Worm (Caenorhabditis elegans) whole organism, young adult: ENCODE data around the gene H20E11.3.
A peak's percentile ranks its signal among the peaks of the same experiment; 100 is the strongest.

Experiments
- B0035.1 ChIP-seq: sonication (generic microtip); optimal IDR thresholded peaks from 2 replicates; lab custom pipeline; 2016; ENCODE audit warnings: missing genetic modification characterization, mild to moderate bottlenecking, missing compliant biosample characterization, missing genotype, missing genetic modification reagents
- C06A6.2 ChIP-seq: fragments of 200-800 bp; sonication (Bioruptor generic); conservative IDR thresholded peaks from 2 replicates; pipeline ENCODE4 v1.3.6; 2022; ENCODE audit warnings: missing genetic modification characterization, missing compliant biosample characterization
- D2030.7 ChIP-seq: fragments of 200-800 bp; sonication (Bioruptor generic); IDR thresholded peaks from 2 replicates; pipeline ENCODE4 v1.3.6; 2022; ENCODE audit warnings: missing genetic modification reagents, missing genetic modification characterization, missing compliant biosample characterization
- F52B5.7 ChIP-seq: sonication (generic microtip); optimal IDR thresholded peaks from 2 replicates; lab custom pipeline; 2016; ENCODE audit warnings: mild to moderate bottlenecking, missing genetic modification characterization, missing compliant biosample characterization
- F57C9.4 ChIP-seq: sonication (generic microtip); optimal IDR thresholded peaks from 2 replicates; lab custom pipeline; 2017; ENCODE audit warnings: mild to moderate bottlenecking, missing genetic modification characterization, missing compliant biosample characterization
- K12H6.12 ChIP-seq: fragments of 200-800 bp; sonication (Bioruptor generic); optimal IDR thresholded peaks from 2 replicates; lab custom pipeline; 2018; ENCODE audit warnings: mild to moderate bottlenecking, missing genetic modification characterization, missing compliant biosample characterization
- T26A5.8 ChIP-seq: sonication (generic microtip); optimal IDR thresholded peaks from 2 replicates; lab custom pipeline; 2016; ENCODE audit warnings: missing genetic modification characterization, missing compliant biosample characterization
- Y79H2A.3 ChIP-seq: fragments of 200-800 bp; sonication (Bioruptor generic); conservative IDR thresholded peaks from 2 replicates; pipeline ENCODE4 v1.3.6; 2022; ENCODE audit warnings: missing genetic modification reagents, missing genetic modification characterization, missing compliant biosample characterization
- Y95B8A.8 ChIP-seq: fragments of 200-800 bp; sonication (Bioruptor generic); IDR thresholded peaks from 2 replicates; pipeline ENCODE4 v1.3.6; 2022; ENCODE audit warnings: missing genetic modification reagents, missing genetic modification characterization, missing compliant biosample characterization
- ZK185.1 ChIP-seq: sonication (generic microtip); optimal IDR thresholded peaks from 2 replicates; lab custom pipeline; 2016; ENCODE audit warnings: mild to moderate bottlenecking, missing genetic modification characterization, missing compliant biosample characterization; ENCODE audit not compliant: poor library complexity, severe bottlenecking
- aptf-3 ChIP-seq: fragments of 200-800 bp; sonication (Bioruptor generic); IDR thresholded peaks from 2 replicates; pipeline ENCODE4 v1.3.6; 2022; ENCODE audit warnings: missing genetic modification characterization, missing compliant biosample characterization
- atf-7 ChIP-seq: sonication (generic microtip); optimal IDR thresholded peaks from 2 replicates; lab custom pipeline; 2017; ENCODE audit warnings: mild to moderate bottlenecking, missing genetic modification characterization, missing compliant biosample characterization
- athp-1 ChIP-seq: sonication (generic microtip); optimal IDR thresholded peaks from 2 replicates; lab custom pipeline; 2017; ENCODE audit warnings: mild to moderate bottlenecking, missing genetic modification characterization, missing compliant biosample characterization
- attf-5 ChIP-seq: fragments of 200-800 bp; sonication (Bioruptor generic); optimal IDR thresholded peaks from 2 replicates; lab custom pipeline; 2018; ENCODE audit warnings: mild to moderate bottlenecking, missing genetic modification characterization, missing compliant biosample characterization
- cebp-1 ChIP-seq, 2 experiments: fragments of 200-800 bp in 1 of 2; sonication (Bioruptor generic) in 1 of 2; sonication (generic microtip) in 1 of 2; IDR thresholded peaks in 1 of 2; optimal IDR thresholded peaks in 1 of 2; 2 replicates each; pipeline versions ENCODE4 v1.3.6 to Lab custom; 2017 to 2022; ENCODE audit warnings: missing compliant biosample characterization in 2 of 2, missing genetic modification characterization in 2 of 2, mild to moderate bottlenecking in 1 of 2, missing genetic modification reagents in 1 of 2, moderate library complexity in 1 of 2
- ceh-40 ChIP-seq: fragments of 200-800 bp; sonication (Bioruptor generic); IDR thresholded peaks from 2 replicates; pipeline ENCODE4 v1.3.6; 2022; ENCODE audit warnings: missing genetic modification characterization, missing compliant biosample characterization
- chd-7 ChIP-seq: sonication (generic microtip); optimal IDR thresholded peaks from 2 replicates; lab custom pipeline; 2016; ENCODE audit warnings: mild to moderate bottlenecking, missing genetic modification characterization, moderate library complexity, missing compliant biosample characterization
- dox-1 ChIP-seq: fragments of 200-800 bp; sonication (Bioruptor generic); IDR thresholded peaks from 2 replicates; pipeline ENCODE4 v1.3.6; 2022; ENCODE audit warnings: missing genetic modification reagents, missing genetic modification characterization, missing compliant biosample characterization
- dpl-1 ChIP-seq: fragments of 150-350 bp; optimal IDR thresholded peaks from 2 replicates; lab custom pipeline; 2014; ENCODE audit warnings: missing biosample characterization, missing genetic modification reagents, missing genetic modification characterization
- efl-1 ChIP-seq: fragments of 150-350 bp; optimal IDR thresholded peaks from 2 replicates; lab custom pipeline; 2014; ENCODE audit warnings: missing biosample characterization, missing genetic modification reagents, missing genetic modification characterization
- egl-44 ChIP-seq: fragments of 200-800 bp; sonication (Bioruptor generic); IDR thresholded peaks from 2 replicates; pipeline ENCODE4 v1.3.6; 2022; ENCODE audit warnings: missing genetic modification reagents, missing genetic modification characterization, missing compliant biosample characterization
- him-1 ChIP-seq: sonication (generic microtip); optimal IDR thresholded peaks from 2 replicates; lab custom pipeline; 2016; ENCODE audit warnings: missing genotype, missing genetic modification reagents, missing genetic modification characterization, missing compliant biosample characterization
- hmg-1.2 ChIP-seq: fragments of 200-800 bp; sonication (Bioruptor generic); IDR thresholded peaks from 2 replicates; pipeline ENCODE4 v1.3.6; 2022; ENCODE audit warnings: missing genetic modification reagents, missing genetic modification characterization, missing compliant biosample characterization
- lag-1 ChIP-seq: fragments of 200-800 bp; sonication (Bioruptor generic); IDR thresholded peaks from 2 replicates; pipeline ENCODE4 v1.3.6; 2022; ENCODE audit warnings: missing genetic modification reagents, missing genetic modification characterization, missing compliant biosample characterization
- lin-35 ChIP-seq, 3 experiments: fragments of 150-350 bp in 2 of 3; sonication (generic microtip) in 1 of 3; optimal IDR thresholded peaks; 2 replicates each; lab custom pipeline; 2014 to 2018; ENCODE audit warnings: missing biosample characterization in 3 of 3, missing genetic modification characterization in 3 of 3, missing genetic modification reagents in 3 of 3
- lin-54 ChIP-seq: fragments of 200-800 bp; sonication (Bioruptor generic); optimal IDR thresholded peaks from 2 replicates; lab custom pipeline; 2018; ENCODE audit warnings: mild to moderate bottlenecking, missing genetic modification characterization, missing compliant biosample characterization
- lir-1 ChIP-seq: fragments of 200-800 bp; sonication (Bioruptor generic); conservative IDR thresholded peaks from 2 replicates; pipeline ENCODE4 v1.3.6; 2022; ENCODE audit warnings: missing genetic modification reagents, missing genetic modification characterization, missing compliant biosample characterization
- lsl-1 ChIP-seq: fragments of 200-800 bp; sonication (Bioruptor generic); optimal IDR thresholded peaks from 2 replicates; lab custom pipeline; 2018; ENCODE audit warnings: mild to moderate bottlenecking, missing genetic modification characterization, moderate library complexity, missing compliant biosample characterization
- madf-6 ChIP-seq: fragments of 200-800 bp; sonication (Bioruptor generic); IDR thresholded peaks from 2 replicates; pipeline ENCODE4 v1.3.6; 2022; ENCODE audit warnings: missing genetic modification reagents, missing genetic modification characterization, missing compliant biosample characterization
- madf-8 ChIP-seq: fragments of 200-800 bp; sonication (Bioruptor generic); conservative IDR thresholded peaks from 2 replicates; pipeline ENCODE4 v1.3.6; 2022; ENCODE audit warnings: missing genetic modification reagents, missing genetic modification characterization, missing compliant biosample characterization
- mcd-1 ChIP-seq: fragments of 200-800 bp; sonication (Bioruptor generic); IDR thresholded peaks from 2 replicates; pipeline ENCODE4 v1.3.6; 2022; ENCODE audit warnings: missing genetic modification reagents, missing genetic modification characterization, missing compliant biosample characterization
- nfya-1 ChIP-seq: sonication (generic microtip); optimal IDR thresholded peaks from 2 replicates; lab custom pipeline; 2017; ENCODE audit warnings: antibody characterized with exemption, missing compliant biosample characterization, missing genetic modification characterization, borderline replicate concordance; ENCODE audit not compliant: insufficient read depth
- nhr-120 ChIP-seq: fragments of 200-800 bp; sonication (Bioruptor generic); IDR thresholded peaks from 2 replicates; pipeline ENCODE4 v1.3.6; 2022; ENCODE audit warnings: missing genetic modification characterization, missing compliant biosample characterization
- nhr-27 ChIP-seq: fragments of 200-800 bp; sonication (Bioruptor generic); optimal IDR thresholded peaks from 2 replicates; lab custom pipeline; 2018; ENCODE audit warnings: mild to moderate bottlenecking, missing genetic modification characterization, moderate library complexity, missing compliant biosample characterization
- nhr-80 ChIP-seq: sonication (generic microtip); optimal IDR thresholded peaks from 2 replicates; lab custom pipeline; 2016; ENCODE audit warnings: missing genetic modification characterization, missing compliant biosample characterization
- pbrm-1 ChIP-seq: fragments of 200-800 bp; sonication (Bioruptor generic); IDR thresholded peaks from 2 replicates; pipeline ENCODE4 v1.3.6; 2022; ENCODE audit warnings: missing genetic modification reagents, missing genetic modification characterization, missing compliant biosample characterization
- pha-4 ChIP-seq: fragments of 150-350 bp; sonication (generic microtip); optimal IDR thresholded peaks from 2 replicates; lab custom pipeline; 2014; ENCODE audit warnings: missing biosample characterization, missing genetic modification reagents, missing genetic modification characterization
- rec-8 ChIP-seq, 2 experiments: sonication (generic microtip); optimal IDR thresholded peaks; 2 replicates each; lab custom pipeline; 2016; ENCODE audit warnings: mild to moderate bottlenecking in 2 of 2, missing genetic modification characterization in 2 of 2, missing genetic modification reagents in 2 of 2, missing genotype in 2 of 2, missing biosample characterization in 1 of 2, missing compliant biosample characterization in 1 of 2, moderate library complexity in 1 of 2
- snpc-4 ChIP-seq, 5 experiments: fragments of 150-350 bp in 1 of 5; sonication (generic microtip) in 4 of 5; optimal IDR thresholded peaks; 2 replicates each; lab custom pipeline; 2014 to 2018; ENCODE audit warnings: missing genetic modification characterization in 5 of 5, missing biosample characterization in 3 of 5, antibody characterized with exemption in 2 of 5, mild to moderate bottlenecking in 2 of 5, missing compliant biosample characterization in 2 of 5, missing genotype in 2 of 5, moderate library complexity in 2 of 5, missing genetic modification reagents in 1 of 5
- somi-1 ChIP-seq: fragments of 200-800 bp; sonication (Bioruptor generic); optimal IDR thresholded peaks from 2 replicates; lab custom pipeline; 2018; ENCODE audit warnings: mild to moderate bottlenecking, missing genetic modification characterization, missing compliant biosample characterization
- unc-130 ChIP-seq: sonication (generic microtip); optimal IDR thresholded peaks from 2 replicates; lab custom pipeline; 2016; ENCODE audit warnings: missing genetic modification reagents, missing genetic modification characterization, missing compliant biosample characterization
- xnd-1 ChIP-seq: sonication (generic microtip); optimal IDR thresholded peaks from 2 replicates; lab custom pipeline; 2016; ENCODE audit warnings: missing genotype, missing genetic modification reagents, missing genetic modification characterization, missing compliant biosample characterization
- ztf-28 ChIP-seq: fragments of 200-800 bp; sonication (Bioruptor generic); IDR thresholded peaks from 2 replicates; pipeline ENCODE4 v1.3.6; 2022; ENCODE audit warnings: missing genetic modification reagents, missing genetic modification characterization, missing compliant biosample characterization
- ztf-6 ChIP-seq: fragments of 200-800 bp; sonication (Bioruptor generic); IDR thresholded peaks from 2 replicates; pipeline ENCODE4 v1.3.6; 2022; ENCODE audit warnings: missing genetic modification reagents, missing genetic modification characterization, missing compliant biosample characterization

The H20E11.3 gene

ce11 chrIV:6824622-6825021, at the start of gene H20E11.3:
H20E11.3 (plus strand) TSS chrIV:6824816.
- TF ChIP-seq rec-8 (tag; optimal IDR thresholded peaks at IDR 0.05; lab: Kevin White, UChicago) (no peak), nhr-80 (peak; percentile 47), unc-130 (no peak)

ce11 chrIV:6777156-6777555, 47.5 kb upstream of the H20E11.3 start:
- peak; percentile 15; the same call in 1 of the 2 replicates for TF ChIP-seq hmg-1.2 (GFP tag; lab: Robert Waterston, UW)
- TF ChIP-seq athp-1 (tag; lab: Kevin White, UChicago), result no peak
- peak; percentile 46 for TF ChIP-seq lin-54
- no peak for TF ChIP-seq ztf-28 (GFP tag; lab: Robert Waterston, UW)
- no peak for TF ChIP-seq B0035.1 (tag; lab: Kevin White, UChicago)
- TF ChIP-seq madf-8 (GFP tag; lab: Robert Waterston, UW), result peak; percentile 20; the same call in 1 of the 2 replicates
- TF ChIP-seq ceh-40 (GFP tag; lab: Robert Waterston, UW), result no peak
- TF ChIP-seq nfya-1 (tag; lab: Kevin White, UChicago), result no peak
- peak; percentile 79 for TF ChIP-seq lsl-1
- 0 out of 2 replicates have a peak, but pooled peaks have one; percentile 19 for TF ChIP-seq D2030.7 (GFP tag; lab: Robert Waterston, UW)
- TF ChIP-seq dpl-1 (GFP tag; lab: Kevin White, UChicago), result peak; percentile 34
- no peak for TF ChIP-seq dox-1 (GFP tag; lab: Robert Waterston, UW)
- no peak for TF ChIP-seq C06A6.2 (GFP tag; lab: Robert Waterston, UW)
- TF ChIP-seq xnd-1, result peak; percentile 19
- peak; percentile 61 for TF ChIP-seq efl-1 (GFP tag; lab: Kevin White, UChicago)
- no peak for TF ChIP-seq snpc-4 (GFP tag; optimal IDR thresholded peaks at IDR 0.05; lab: Kevin White, UChicago)
- TF ChIP-seq snpc-4 (tag; optimal IDR thresholded peaks at IDR 0.05; lab: Kevin White, UChicago), result peak in 2 of 4 experiments; percentile 65 to 71
- peak; percentile 32 for TF ChIP-seq unc-130

ce11 chrIV:6785151-6785550, 39.5 kb upstream of the H20E11.3 start, which contains the start of gene dyci-1:
dyci-1 (minus strand) TSS chrIV:6785272.
- TF ChIP-seq rec-8 (tag; optimal IDR thresholded peaks at IDR 0.05; lab: Kevin White, UChicago), result no peak
- TF ChIP-seq T26A5.8 (tag; lab: Kevin White, UChicago), result no peak
- no peak for TF ChIP-seq cebp-1 (GFP tag; IDR thresholded peaks at IDR 0.05; lab: Robert Waterston, UW)
- TF ChIP-seq cebp-1 (tag; optimal IDR thresholded peaks at IDR 0.05; lab: Kevin White, UChicago), result no peak
- TF ChIP-seq ztf-6, result no peak
- TF ChIP-seq F57C9.4 (tag; lab: Kevin White, UChicago), result no peak
- TF ChIP-seq Y95B8A.8 (GFP tag; lab: Robert Waterston, UW), result no peak
- peak; percentile 47; the same call in 1 of the 2 replicates for TF ChIP-seq mcd-1 (GFP tag; lab: Robert Waterston, UW)
- TF ChIP-seq egl-44, result no peak
- TF ChIP-seq ZK185.1 (tag; lab: Kevin White, UChicago), result peak; percentile 3
- TF ChIP-seq lsl-1, result no peak
- TF ChIP-seq hmg-1.2 (GFP tag; lab: Robert Waterston, UW), result peak; percentile 62; the same call in 1 of the 2 replicates
- peak; percentile 7 for TF ChIP-seq attf-5 (GFP tag; lab: Kevin White, UChicago)
- TF ChIP-seq nhr-120 (GFP tag; lab: Robert Waterston, UW), result no peak
- no peak for TF ChIP-seq pha-4 (tag; lab: Kevin White, UChicago)
- no peak for TF ChIP-seq lag-1 (GFP tag; lab: Robert Waterston, UW)
- 0 out of 2 replicates have a peak, but pooled peaks have one; percentile 11 for TF ChIP-seq pbrm-1 (GFP tag; lab: Robert Waterston, UW)
- no peak for TF ChIP-seq F52B5.7 (tag; lab: Kevin White, UChicago)
- no peak for TF ChIP-seq K12H6.12 (tag; lab: Kevin White, UChicago)
- no peak for TF ChIP-seq atf-7
- TF ChIP-seq Y79H2A.3 (GFP tag; lab: Robert Waterston, UW), result no peak
- TF ChIP-seq lir-1 (GFP tag; lab: Robert Waterston, UW), result no peak
- TF ChIP-seq aptf-3 (GFP tag; lab: Robert Waterston, UW), result no peak
- TF ChIP-seq madf-6 (GFP tag; lab: Robert Waterston, UW), result 0 out of 2 replicates have a peak, but pooled peaks have one; percentile 18
- TF ChIP-seq nhr-27 (tag; lab: Kevin White, UChicago), result no peak
- TF ChIP-seq lin-35 (GFP tag; optimal IDR thresholded peaks at IDR 0.05; lab: Kevin White, UChicago), result no peak
- peak; percentile 27 for TF ChIP-seq nhr-80
- no peak for TF ChIP-seq somi-1 (GFP tag; lab: Kevin White, UChicago)
- TF ChIP-seq chd-7 (tag; lab: Kevin White, UChicago), result no peak
- no peak for TF ChIP-seq him-1 (tag; lab: Kevin White, UChicago)
